Worm (Caenorhabditis elegans): ENCODE data around the gene slc-17.1.

slc-17.1 gene

ce11 chrX:17479694-17480574 lies 15.2 kb upstream of the slc-17.1 start (continued):
- TF ChIP-seq F23B12.7 (tag; optimal IDR thresholded peaks at IDR 0.05; ENCODE audit: insufficient read depth) (peak; percentile 37), hmg-20 (GFP tag; IDR thresholded peaks at IDR 0.05) (peak; percentile 4; the same call in 1 of the 2 replicates), mes-4 (tag; optimal IDR thresholded peaks at IDR 0.05) (no peak), pha-4 (tag; optimal IDR thresholded peaks at IDR 0.05) (no peak), lin-26 (GFP tag; IDR thresholded peaks at IDR 0.05) (peak; percentile 80; the same call in 1 of the 2 replicates), Y95B8A.8 (GFP tag; IDR thresholded peaks at IDR 0.05) (0 out of 2 replicates have a peak, but pooled peaks have one; percentile 29), rpc-1 (optimal IDR thresholded peaks at IDR 0.05) (no peak), rpc-1 (tag; optimal IDR thresholded peaks at IDR 0.05) (no peak), F49E8.2 (tag; optimal IDR thresholded peaks at IDR 0.05; ENCODE audit: insufficient read depth) (no peak), Y67H2A.10 (GFP tag; conservative IDR thresholded peaks at IDR 0.05) (no peak; the same call in 1 of the 2 replicates), ztf-3 (GFP tag; optimal IDR thresholded peaks at IDR 0.05) (peak; percentile 63), atf-7 (tag; optimal IDR thresholded peaks at IDR 0.05) (peak; percentile 89), K12H6.12 (tag; optimal IDR thresholded peaks at IDR 0.05) (peak; percentile 93), ztf-25 (GFP tag; IDR thresholded peaks at IDR 0.05) (no peak), T07F8.4 (tag; optimal IDR thresholded peaks at IDR 0.05) (peak; percentile 12), ccch-3 (GFP tag; optimal IDR thresholded peaks at IDR 0.05) (no peak), Y56A3A.18 (GFP tag; IDR thresholded peaks at IDR 0.05) (0 out of 2 replicates have a peak, but pooled peaks have one; percentile 27), nfya-1 (tag; optimal IDR thresholded peaks at IDR 0.05; ENCODE audit: borderline replicate concordance, insufficient read depth) (no peak), lin-40 (tag; optimal IDR thresholded peaks at IDR 0.05) (peak; percentile 93), dpff-1 (tag; optimal IDR thresholded peaks at IDR 0.05) (peak; percentile 39), attf-3 (GFP tag; conservative IDR thresholded peaks at IDR 0.05) (no peak), Y53G8AR.9 (GFP tag; conservative IDR thresholded peaks at IDR 0.05) (0 out of 2 replicates have a peak, but pooled peaks have one; percentile 51), bed-2 (GFP tag; IDR thresholded peaks at IDR 0.05) (peak; percentile 27; the same call in 1 of the 2 replicates), rec-8 (tag; optimal IDR thresholded peaks at IDR 0.05) (no peak), lir-1 (GFP tag; conservative IDR thresholded peaks at IDR 0.05) (no peak), ztf-18 (tag; optimal IDR thresholded peaks at IDR 0.05) (peak; percentile 35), egl-18 (GFP tag; IDR thresholded peaks at IDR 0.05) (peak; percentile 56; the same call in 1 of the 2 replicates), aptf-3 (GFP tag; IDR thresholded peaks at IDR 0.05) (no peak), mxl-1 (tag; optimal IDR thresholded peaks at IDR 0.05) (peak; percentile 15), K11D2.4 (GFP tag; IDR thresholded peaks at IDR 0.05) (peak; percentile 91), F57A8.1 (GFP tag; optimal IDR thresholded peaks at IDR 0.05) (no peak), ztf-26 (tag; optimal IDR thresholded peaks at IDR 0.05) (peak; percentile 83), athp-1 (tag; optimal IDR thresholded peaks at IDR 0.05) (peak; percentile 67), snpc-3.4 (tag; optimal IDR thresholded peaks at IDR 0.05) (no peak), nhr-27 (tag; optimal IDR thresholded peaks at IDR 0.05) (peak; percentile 34), F52B5.7 (tag; optimal IDR thresholded peaks at IDR 0.05) (peak; percentile 56), ceh-27 (GFP tag; optimal IDR thresholded peaks at IDR 0.05) (peak; percentile 88), zim-3 (tag; optimal IDR thresholded peaks at IDR 0.05) (peak; percentile 30), gei-17 (GFP tag; optimal IDR thresholded peaks at IDR 0.05) (peak; percentile 81), B0336.3 (GFP tag; IDR thresholded peaks at IDR 0.05) (peak; percentile 93), aptf-2 (GFP tag; conservative IDR thresholded peaks at IDR 0.05) (0 out of 2 replicates have a peak, but pooled peaks have one; percentile 21), hmg-1.2 (GFP tag; IDR thresholded peaks at IDR 0.05) (peak; percentile 87), madf-3 (GFP tag; IDR thresholded peaks at IDR 0.05) (no peak), repo-1 (tag; optimal IDR thresholded peaks at IDR 0.05) (peak; percentile 85), ZK185.1 (tag; optimal IDR thresholded peaks at IDR 0.05; ENCODE audit: poor library complexity, severe bottlenecking) (peak; percentile 1), ztf-28 (GFP tag; IDR thresholded peaks at IDR 0.05) (no peak)

Data from whole organism, young adult.